Worm (Caenorhabditis elegans): ENCODE results near the gene sqrd-1.

- TF ChIP-seq nhr-237 (tag; optimal IDR thresholded peaks at IDR 0.05) (no peak), lin-35 (GFP tag; optimal IDR thresholded peaks at IDR 0.05) (no peak), nhr-20 (tag; optimal IDR thresholded peaks at IDR 0.05) (no peak)
Observed at ce11 chrIV:14215777-14216176, 3.9 kb upstream of the sqrd-1 start.
